Worm (Caenorhabditis elegans): ENCODE data around the gene F15E6.3.

Gene F15E6.3

DNA sequence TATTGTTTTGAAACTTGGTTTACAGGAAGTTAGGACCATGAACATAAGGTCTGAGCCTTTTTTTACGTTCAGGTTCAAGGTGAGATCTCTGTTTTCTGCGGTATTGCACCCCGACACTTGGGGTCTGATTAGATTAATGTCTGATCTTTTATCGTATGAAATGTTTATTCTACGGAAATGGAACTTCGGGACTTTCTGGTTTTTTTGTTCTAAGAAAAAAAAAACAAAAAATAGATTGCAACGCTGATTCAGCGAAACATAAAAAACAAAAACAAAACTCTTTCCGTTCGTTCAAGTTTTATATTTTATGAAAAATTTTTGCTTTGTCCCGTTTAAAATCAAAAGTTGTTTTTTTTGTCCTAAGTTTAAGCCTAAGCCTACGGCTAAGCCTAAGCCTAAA lies 29.5 kb upstream of the F15E6.3 start, which contains the start of gene F36A4.5:
F36A4.5 (plus strand) TSS at position 301 of the 400 bp plus-strand sequence.
- TF ChIP-seq sma-3 (GFP tag; optimal IDR thresholded peaks at IDR 0.05) = no peak
- TF ChIP-seq nhr-12 (tag; optimal IDR thresholded peaks at IDR 0.05) = no peak
- no peak for TF ChIP-seq nhr-11 (tag; optimal IDR thresholded peaks at IDR 0.05)
- TF ChIP-seq ztf-4 (tag; optimal IDR thresholded peaks at IDR 0.05) = no peak
- TF ChIP-seq aly-2 (tag; optimal IDR thresholded peaks at IDR 0.05) = no peak
- no peak for TF ChIP-seq unc-39 (tag; optimal IDR thresholded peaks at IDR 0.05)
- TF ChIP-seq Y55F3AM.14 (GFP tag; optimal IDR thresholded peaks at IDR 0.05) = no peak
- no peak for TF ChIP-seq peb-1 (tag; optimal IDR thresholded peaks at IDR 0.05)
- no peak for TF ChIP-seq blmp-1 (tag; optimal IDR thresholded peaks at IDR 0.05; ENCODE audit: insufficient read depth)
- no peak for TF ChIP-seq mab-5 (tag; optimal IDR thresholded peaks at IDR 0.05)
- no peak for TF ChIP-seq egl-27 (tag; optimal IDR thresholded peaks at IDR 0.05)
- no peak for TF ChIP-seq nhr-10 (tag; optimal IDR thresholded peaks at IDR 0.05)
- no peak for TF ChIP-seq R02D3.7 (tag; optimal IDR thresholded peaks at IDR 0.05)
- no peak for TF ChIP-seq nhr-6 (tag; optimal IDR thresholded peaks at IDR 0.05)
- no peak for TF ChIP-seq mbf-1 (tag; optimal IDR thresholded peaks at IDR 0.05)
- TF ChIP-seq fos-1 (tag; optimal IDR thresholded peaks at IDR 0.05) = no peak
- no peak for TF ChIP-seq ama-1 (optimal IDR thresholded peaks at IDR 0.05)
- TF ChIP-seq lsy-2 (tag; optimal IDR thresholded peaks at IDR 0.05) = no peak
- TF ChIP-seq elt-3 (tag; optimal IDR thresholded peaks at IDR 0.05) = no peak

DNA sequence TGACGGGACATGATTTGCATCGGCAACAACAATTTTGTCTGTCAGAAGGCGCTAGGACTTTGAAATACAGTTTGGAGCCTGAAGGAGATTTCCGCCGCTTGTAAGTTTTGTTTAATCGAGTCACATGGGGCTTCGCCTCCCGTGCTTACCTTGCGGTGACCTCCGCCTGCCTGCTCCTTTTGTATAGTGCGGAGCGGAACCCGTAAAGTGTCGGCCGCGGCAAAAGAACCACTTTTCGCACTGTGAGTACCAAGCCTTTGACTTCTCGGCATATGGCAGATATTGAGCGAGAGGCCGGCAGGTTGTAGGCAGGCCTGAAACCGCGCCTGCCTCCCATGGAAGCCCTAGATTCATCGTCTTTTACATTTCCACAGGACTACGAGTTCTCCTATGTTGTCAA lies 28.7 kb upstream of the F15E6.3 start:
- no peak for TF ChIP-seq nhr-10 (tag; optimal IDR thresholded peaks at IDR 0.05)
- no peak for TF ChIP-seq F13H6.1 (tag; optimal IDR thresholded peaks at IDR 0.05)
- TF ChIP-seq nhr-25 (tag; optimal IDR thresholded peaks at IDR 0.05) = no peak
- no peak for TF ChIP-seq zag-1 (tag; optimal IDR thresholded peaks at IDR 0.05)
- no peak for TF ChIP-seq blmp-1 (tag; optimal IDR thresholded peaks at IDR 0.05; ENCODE audit: insufficient read depth)
- no peak for TF ChIP-seq ztf-11 (tag; optimal IDR thresholded peaks at IDR 0.05)
- TF ChIP-seq snpc-4 (tag; optimal IDR thresholded peaks at IDR 0.05) = no peak
- TF ChIP-seq nhr-12 (tag; optimal IDR thresholded peaks at IDR 0.05) = no peak

DNA sequence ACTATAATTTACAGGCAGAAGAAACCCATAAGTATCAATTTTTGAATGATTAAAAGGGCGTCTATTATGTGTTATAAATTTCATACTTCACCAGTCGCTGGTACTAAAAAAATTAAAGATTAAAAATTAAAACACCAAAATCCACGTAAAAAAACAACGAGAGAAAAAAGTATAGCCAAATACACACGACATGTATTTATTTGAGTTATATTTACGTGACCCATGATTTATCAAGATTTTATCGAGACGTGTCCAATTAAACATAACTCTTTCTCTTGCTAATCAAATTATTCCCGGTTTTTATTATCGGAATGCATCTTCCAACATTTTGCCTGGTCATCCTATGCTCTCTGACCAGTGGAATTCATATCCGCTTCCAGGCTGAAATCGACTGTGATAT lies 27.4 kb upstream of the F15E6.3 start, which contains the start of gene F36A4.4:
F36A4.4 (plus strand) TSS at position 301 of the 400 bp plus-strand sequence.
- TF ChIP-seq F13H6.1 (tag; optimal IDR thresholded peaks at IDR 0.05) (no peak), ZK546.5 (tag; optimal IDR thresholded peaks at IDR 0.05) (no peak)

DNA sequence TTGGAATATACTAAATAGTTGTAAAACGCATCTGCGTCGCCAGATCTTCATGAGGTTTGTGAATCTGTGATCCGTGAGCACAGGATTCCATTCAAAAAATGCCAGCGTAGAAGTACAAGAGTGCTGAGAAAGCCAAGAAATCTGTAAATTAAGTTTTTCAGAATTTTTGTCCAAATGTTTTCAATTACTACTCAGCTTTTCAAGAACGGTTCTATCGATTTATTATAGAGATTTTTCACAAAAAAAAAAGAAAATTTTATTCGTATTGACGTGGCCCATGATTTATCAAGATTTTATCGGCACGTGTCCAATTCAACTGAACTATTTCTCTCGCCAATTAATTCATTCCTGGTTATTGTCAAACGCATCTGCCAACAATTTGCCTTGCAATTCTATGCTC lies 25.4 kb upstream of the F15E6.3 start, which contains the start of gene F36A4.3:
F36A4.3 (plus strand) TSS at position 301 of the 400 bp plus-strand sequence.
- no peak for TF ChIP-seq Y55F3AM.14 (GFP tag; optimal IDR thresholded peaks at IDR 0.05)
- no peak for TF ChIP-seq peb-1 (tag; optimal IDR thresholded peaks at IDR 0.05)
- TF ChIP-seq snpc-4 (tag; optimal IDR thresholded peaks at IDR 0.05) = no peak
- TF ChIP-seq lin-39 (tag; optimal IDR thresholded peaks at IDR 0.05) = no peak
- TF ChIP-seq alr-1 (tag; optimal IDR thresholded peaks at IDR 0.05) = no peak
- no peak for TF ChIP-seq C34F6.9 (tag; optimal IDR thresholded peaks at IDR 0.05)
- TF ChIP-seq nhr-129 (tag; optimal IDR thresholded peaks at IDR 0.05) = no peak
- no peak for TF ChIP-seq sma-9 (GFP tag; optimal IDR thresholded peaks at IDR 0.05)
- no peak for TF ChIP-seq sma-9 (tag; optimal IDR thresholded peaks at IDR 0.05)
- no peak for TF ChIP-seq ztf-1 (GFP tag; conservative IDR thresholded peaks at IDR 0.05)
- TF ChIP-seq crh-2 (tag; optimal IDR thresholded peaks at IDR 0.05) = no peak
- no peak for TF ChIP-seq skn-1 (tag; optimal IDR thresholded peaks at IDR 0.05)
- no peak for TF ChIP-seq blmp-1 (tag; optimal IDR thresholded peaks at IDR 0.05; ENCODE audit: insufficient read depth)
- no peak for TF ChIP-seq nhr-11 (tag; optimal IDR thresholded peaks at IDR 0.05)
- no peak for TF ChIP-seq egl-27 (tag; optimal IDR thresholded peaks at IDR 0.05)
- TF ChIP-seq unc-39 (tag; optimal IDR thresholded peaks at IDR 0.05) = no peak
- TF ChIP-seq nhr-21 (tag; optimal IDR thresholded peaks at IDR 0.05) = no peak
- TF ChIP-seq lin-13 (GFP tag; optimal IDR thresholded peaks at IDR 0.05) = no peak
- no peak for TF ChIP-seq ztf-11 (tag; optimal IDR thresholded peaks at IDR 0.05)

DNA sequence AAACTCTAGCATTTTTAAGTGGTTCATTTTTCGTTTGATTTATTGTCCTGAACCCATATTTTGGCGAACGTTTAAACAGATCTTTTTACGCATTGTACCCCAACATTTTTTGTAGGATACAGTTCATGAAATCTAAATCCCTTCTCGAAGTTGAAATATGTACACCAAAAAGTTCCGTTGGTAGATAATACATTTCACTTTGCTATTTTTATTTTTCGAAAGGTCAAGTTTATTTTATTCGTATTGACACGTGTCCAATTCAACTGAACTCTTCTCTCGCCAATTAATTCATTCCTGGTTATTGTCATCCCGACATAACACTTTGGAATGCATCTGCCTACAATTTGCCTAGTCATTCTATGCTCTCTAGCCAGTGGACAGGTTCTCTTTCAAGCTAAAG lies 23.8 kb upstream of the F15E6.3 start, which contains the start of gene F36A4.2:
F36A4.2 (plus strand) TSS at position 301 of the 400 bp plus-strand sequence.
- TF ChIP-seq nhr-10 (tag; optimal IDR thresholded peaks at IDR 0.05) (no peak), Y55F3AM.14 (GFP tag; optimal IDR thresholded peaks at IDR 0.05) (no peak), elt-3 (tag; optimal IDR thresholded peaks at IDR 0.05) (no peak), ztf-11 (tag; optimal IDR thresholded peaks at IDR 0.05) (no peak), unc-39 (tag; optimal IDR thresholded peaks at IDR 0.05) (no peak), unc-62 (GFP tag; optimal IDR thresholded peaks at IDR 0.05) (no peak), nhr-25 (tag; optimal IDR thresholded peaks at IDR 0.05) (no peak), aly-2 (tag; optimal IDR thresholded peaks at IDR 0.05) (no peak), lsy-2 (tag; optimal IDR thresholded peaks at IDR 0.05) (no peak), C34F6.9 (tag; optimal IDR thresholded peaks at IDR 0.05) (no peak), sem-4 (tag; optimal IDR thresholded peaks at IDR 0.05) (no peak)

All from whole organism, L2 larva.